Worm (Caenorhabditis elegans) whole organism, late embryonic: ENCODE results near the gene Y37D8A.2.

ENCODE experiments used
- C08G9.2 ChIP-seq: sonication (generic microtip); optimal IDR thresholded peaks from 2 replicates; lab custom pipeline; 2016; ENCODE audit warnings: mild to moderate bottlenecking, missing genetic modification characterization, moderate library complexity, missing compliant biosample characterization
- K02D7.2 ChIP-seq: sonication (generic microtip); optimal IDR thresholded peaks from 2 replicates; lab custom pipeline; 2017; ENCODE audit warnings: mild to moderate bottlenecking, missing genetic modification characterization, missing compliant biosample characterization
- K09A11.1 ChIP-seq: sonication (generic microtip); optimal IDR thresholded peaks from 2 replicates; lab custom pipeline; 2017; ENCODE audit warnings: antibody characterized with exemption, mild to moderate bottlenecking, missing genetic modification characterization, missing compliant biosample characterization; ENCODE audit not compliant: insufficient read depth
- T23F11.4 ChIP-seq: fragments of 200-800 bp; sonication (Bioruptor generic); optimal IDR thresholded peaks from 2 replicates; lab custom pipeline; 2018; ENCODE audit warnings: mild to moderate bottlenecking, missing genetic modification characterization, missing compliant biosample characterization
- ahr-1 ChIP-seq: sonication (generic microtip); optimal IDR thresholded peaks from 2 replicates; lab custom pipeline; 2016; ENCODE audit warnings: missing genetic modification characterization, missing compliant biosample characterization
- ceh-18 ChIP-seq: sonication (generic microtip); optimal IDR thresholded peaks from 2 replicates; lab custom pipeline; 2016; ENCODE audit warnings: missing genetic modification characterization, missing compliant biosample characterization
- ceh-19 ChIP-seq: fragments of 200-800 bp; sonication (Bioruptor generic); optimal IDR thresholded peaks from 2 replicates; lab custom pipeline; 2018; ENCODE audit warnings: mild to moderate bottlenecking, missing genetic modification characterization, missing compliant biosample characterization
- ceh-2 ChIP-seq: sonication (generic microtip); optimal IDR thresholded peaks from 2 replicates; lab custom pipeline; 2016; ENCODE audit warnings: missing genotype, missing genetic modification characterization, missing compliant biosample characterization
- ceh-30 ChIP-seq: fragments of 150-350 bp; optimal IDR thresholded peaks from 2 replicates; lab custom pipeline; 2014; ENCODE audit warnings: missing biosample characterization, missing genetic modification characterization
- ceh-31 ChIP-seq: sonication (generic microtip); optimal IDR thresholded peaks from 2 replicates; lab custom pipeline; 2016; ENCODE audit warnings: missing genetic modification characterization, missing compliant biosample characterization
- ceh-34 ChIP-seq: sonication (generic microtip); optimal IDR thresholded peaks from 2 replicates; lab custom pipeline; 2016; ENCODE audit warnings: mild to moderate bottlenecking, missing genetic modification characterization, missing compliant biosample characterization
- ceh-45 ChIP-seq: fragments of 200-800 bp; sonication (Bioruptor generic); IDR thresholded peaks from 2 replicates; pipeline ENCODE4 v1.3.6; 2022; ENCODE audit warnings: missing genetic modification reagents, missing genetic modification characterization, missing compliant biosample characterization
- ceh-48 ChIP-seq: sonication (generic microtip); optimal IDR thresholded peaks from 2 replicates; lab custom pipeline; 2016; ENCODE audit warnings: missing genetic modification characterization, inconsistent platforms, missing compliant biosample characterization
- ceh-6 ChIP-seq: fragments of 200-800 bp; sonication (Bioruptor generic); optimal IDR thresholded peaks from 2 replicates; lab custom pipeline; 2018; ENCODE audit warnings: mild to moderate bottlenecking, missing genetic modification characterization, missing compliant biosample characterization
- dmd-4 ChIP-seq: sonication (generic microtip); optimal IDR thresholded peaks from 2 replicates; lab custom pipeline; 2016; ENCODE audit warnings: borderline replicate concordance, missing genetic modification characterization, missing compliant biosample characterization
- dve-1 ChIP-seq: sonication (generic microtip); optimal IDR thresholded peaks from 2 replicates; lab custom pipeline; 2017; ENCODE audit warnings: antibody characterized with exemption, mild to moderate bottlenecking, missing genetic modification characterization, missing compliant biosample characterization
- elt-2 ChIP-seq: sonication (generic microtip); optimal IDR thresholded peaks from 2 replicates; lab custom pipeline; 2016; ENCODE audit warnings: missing genetic modification reagents, missing genetic modification characterization, missing compliant biosample characterization
- eyg-1 ChIP-seq: sonication (generic microtip); optimal IDR thresholded peaks from 2 replicates; lab custom pipeline; 2016; ENCODE audit warnings: missing genotype, missing genetic modification characterization, missing compliant biosample characterization
- fkh-10 ChIP-seq: fragments of 150-350 bp; optimal IDR thresholded peaks from 2 replicates; lab custom pipeline; 2014; ENCODE audit warnings: missing biosample characterization, missing genetic modification reagents, missing genetic modification characterization
- hlh-13 ChIP-seq: fragments of 200-800 bp; sonication (Bioruptor generic); optimal IDR thresholded peaks from 2 replicates; lab custom pipeline; 2018; ENCODE audit warnings: mild to moderate bottlenecking, missing genetic modification characterization, missing compliant biosample characterization
- hlh-30 ChIP-seq: sonication (generic microtip); optimal IDR thresholded peaks from 2 replicates; lab custom pipeline; 2017; ENCODE audit warnings: antibody characterized with exemption, missing genetic modification characterization, missing compliant biosample characterization; ENCODE audit not compliant: insufficient read depth
- hlh-8 ChIP-seq: sonication (generic microtip); optimal IDR thresholded peaks from 2 replicates; lab custom pipeline; 2016; ENCODE audit warnings: missing genotype, missing genetic modification characterization, missing compliant biosample characterization
- lim-6 ChIP-seq: sonication (generic microtip); optimal IDR thresholded peaks from 2 replicates; lab custom pipeline; 2016; ENCODE audit warnings: missing genetic modification characterization, missing compliant biosample characterization
- lin-11 ChIP-seq: fragments of 200-800 bp; sonication (Bioruptor generic); optimal IDR thresholded peaks from 2 replicates; lab custom pipeline; 2018; ENCODE audit warnings: mild to moderate bottlenecking, missing genetic modification characterization, missing compliant biosample characterization
- mec-3 ChIP-seq: sonication (generic microtip); optimal IDR thresholded peaks from 2 replicates; lab custom pipeline; 2016; ENCODE audit warnings: borderline replicate concordance, missing genetic modification characterization, missing compliant biosample characterization
- nfya-1 ChIP-seq: sonication (generic microtip); optimal IDR thresholded peaks from 2 replicates; lab custom pipeline; 2017; ENCODE audit warnings: missing genetic modification characterization, mild to moderate bottlenecking, missing compliant biosample characterization, antibody characterized with exemption, moderate library complexity
- nhr-232 ChIP-seq: sonication (generic microtip); optimal IDR thresholded peaks from 2 replicates; lab custom pipeline; 2016; ENCODE audit warnings: missing genetic modification characterization, missing compliant biosample characterization
- npax-4 ChIP-seq: sonication (generic microtip); optimal IDR thresholded peaks from 2 replicates; lab custom pipeline; 2016; ENCODE audit warnings: missing genetic modification characterization, missing compliant biosample characterization
- odd-2 ChIP-seq: sonication (generic microtip); optimal IDR thresholded peaks from 2 replicates; lab custom pipeline; 2017; ENCODE audit warnings: antibody characterized with exemption, mild to moderate bottlenecking, missing genetic modification characterization, missing compliant biosample characterization
- pax-1 ChIP-seq: fragments of 150-350 bp; optimal IDR thresholded peaks from 2 replicates; lab custom pipeline; 2014; ENCODE audit warnings: missing biosample characterization, missing genetic modification characterization
- pros-1 ChIP-seq: fragments of 150-350 bp; optimal IDR thresholded peaks from 2 replicates; lab custom pipeline; 2014; ENCODE audit warnings: missing biosample characterization, missing genetic modification reagents, missing genetic modification characterization
- rnt-1 ChIP-seq: sonication (generic microtip); optimal IDR thresholded peaks from 2 replicates; lab custom pipeline; 2016; ENCODE audit warnings: missing genetic modification characterization, missing compliant biosample characterization
- sox-2 ChIP-seq: fragments of 200-800 bp; sonication (Bioruptor generic); IDR thresholded peaks from 2 replicates; pipeline ENCODE4 v1.3.6; 2022; ENCODE audit warnings: missing genetic modification reagents, missing genetic modification characterization, missing compliant biosample characterization
- sox-4 ChIP-seq: sonication (generic microtip); optimal IDR thresholded peaks from 2 replicates; lab custom pipeline; 2017; ENCODE audit warnings: mild to moderate bottlenecking, missing genetic modification characterization, inconsistent platforms, missing compliant biosample characterization
- syd-9 ChIP-seq: sonication (generic microtip); optimal IDR thresholded peaks from 2 replicates; lab custom pipeline; 2016; ENCODE audit warnings: mild to moderate bottlenecking, missing genetic modification characterization, moderate library complexity, missing compliant biosample characterization
- tbx-2 ChIP-seq: sonication (generic microtip); optimal IDR thresholded peaks from 2 replicates; lab custom pipeline; 2016; ENCODE audit warnings: missing genetic modification characterization, missing compliant biosample characterization
- unc-42 ChIP-seq: sonication (generic microtip); optimal IDR thresholded peaks from 2 replicates; lab custom pipeline; 2016; ENCODE audit warnings: missing genotype, missing genetic modification characterization, missing compliant biosample characterization
- zip-5 ChIP-seq: sonication (generic microtip); optimal IDR thresholded peaks from 2 replicates; lab custom pipeline; 2016; ENCODE audit warnings: missing genetic modification characterization, missing compliant biosample characterization

Gene Y37D8A.2

DNA sequence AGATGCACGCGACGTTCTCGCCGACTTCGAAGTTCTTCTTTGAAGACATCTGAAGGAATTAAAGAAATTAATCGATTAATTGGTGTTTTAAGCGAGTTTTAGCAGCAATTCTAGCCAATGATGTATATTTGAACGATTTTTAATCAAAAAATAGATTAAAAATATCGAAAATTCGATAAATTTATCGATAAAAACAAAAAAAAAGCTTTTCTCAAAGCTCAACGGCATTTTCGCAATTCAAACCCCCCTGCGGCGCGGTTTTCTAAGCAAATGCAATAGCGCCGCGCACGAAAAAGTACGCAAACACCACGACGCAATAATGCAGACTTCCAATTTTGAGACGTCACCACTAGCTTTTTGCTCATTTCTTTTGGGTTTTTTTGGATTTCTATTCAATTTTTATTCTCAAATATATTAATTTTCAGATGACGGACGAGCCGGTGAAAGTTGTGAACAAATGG, 54.6 kb downstream of the Y37D8A.2 start, which contains the start of the genes mrg-1 and spcs-2 (continued):
- peak; percentile 84 for TF ChIP-seq K02D7.2 (tag; lab: Kevin White, UChicago)
- TF ChIP-seq nfya-1 (tag; lab: Kevin White, UChicago): peak; percentile 88
- TF ChIP-seq pax-1 (tag; lab: Kevin White, UChicago): peak; percentile 10
- TF ChIP-seq npax-4 (tag; lab: Kevin White, UChicago): peak; percentile 39
- peak; percentile 60 for TF ChIP-seq zip-5 (tag; lab: Kevin White, UChicago)
- peak; percentile 91 for TF ChIP-seq K09A11.1 (tag; lab: Kevin White, UChicago)
- peak; percentile 8 for TF ChIP-seq T23F11.4 (GFP tag; lab: Kevin White, UChicago)
- peak; percentile 92 for TF ChIP-seq ceh-31 (tag; lab: Kevin White, UChicago)
- peak; percentile 81 for TF ChIP-seq ceh-19 (GFP tag; lab: Kevin White, UChicago)
- TF ChIP-seq rnt-1 (tag; lab: Kevin White, UChicago): peak; percentile 81
- TF ChIP-seq C08G9.2 (tag; lab: Kevin White, UChicago): peak; percentile 43
- TF ChIP-seq ceh-30 (tag; lab: Kevin White, UChicago): peak; percentile 50
- no peak for TF ChIP-seq hlh-13 (GFP tag; lab: Kevin White, UChicago)
- TF ChIP-seq ceh-48 (tag; lab: Kevin White, UChicago): peak; percentile 50
- TF ChIP-seq ceh-45: peak; percentile 57; the same call in 1 of the 2 replicates
- TF ChIP-seq ceh-34 (tag; lab: Kevin White, UChicago): peak; percentile 88
- TF ChIP-seq sox-4 (tag; lab: Kevin White, UChicago): peak; percentile 69
- TF ChIP-seq odd-2 (tag; lab: Kevin White, UChicago): peak; percentile 48
- TF ChIP-seq sox-2: peak; percentile 27; the same call in 1 of the 2 replicates
- TF ChIP-seq dmd-4: no peak
- no peak for TF ChIP-seq hlh-30 (tag; lab: Kevin White, UChicago)
- TF ChIP-seq elt-2: peak; percentile 80
- TF ChIP-seq fkh-10 (GFP tag; lab: Kevin White, UChicago): no peak
- TF ChIP-seq eyg-1: peak; percentile 55
- peak; percentile 78 for TF ChIP-seq ceh-2 (tag; lab: Kevin White, UChicago)
- peak; percentile 87 for TF ChIP-seq tbx-2 (tag; lab: Kevin White, UChicago)
- TF ChIP-seq mec-3: no peak
- peak; percentile 38 for TF ChIP-seq lin-11 (tag; lab: Kevin White, UChicago)
- TF ChIP-seq nhr-232 (tag; lab: Kevin White, UChicago): no peak
- peak; percentile 66 for TF ChIP-seq ceh-18 (tag; lab: Kevin White, UChicago)
- peak; percentile 43 for TF ChIP-seq dve-1 (tag; lab: Kevin White, UChicago)
- TF ChIP-seq ahr-1 (tag; lab: Kevin White, UChicago): peak; percentile 45
- peak; percentile 10 for TF ChIP-seq lim-6
- TF ChIP-seq syd-9: peak; percentile 47
- peak; percentile 21 for TF ChIP-seq hlh-8
- peak; percentile 58 for TF ChIP-seq unc-42 (tag; lab: Kevin White, UChicago)
- no peak for TF ChIP-seq ceh-6 (GFP tag; lab: Kevin White, UChicago)
- no peak for TF ChIP-seq pros-1
